Worm (Caenorhabditis elegans): ENCODE measurements around the gene F22E5.12.

ce11 chrII:2695079-2695478 is 48.4 kb upstream of the F22E5.12 start:
- TF ChIP-seq fkh-10 (GFP tag; optimal IDR thresholded peaks at IDR 0.05) (peak; percentile 33), grh-1 (GFP tag; IDR thresholded peaks at IDR 0.05) (no peak), C34B4.2 (tag; optimal IDR thresholded peaks at IDR 0.05) (no peak), hlh-4 (tag; optimal IDR thresholded peaks at IDR 0.05) (no peak)
